Fruit fly (Drosophila melanogaster) whole organism, embryonic: ENCODE data around the gene COX7B.

Experiments used
- ATbp ChIP-seq: fragments of 200-800 bp; sonication (Bioruptor generic); optimal IDR thresholded peaks from 2 replicates; lab custom pipeline; 2017; ENCODE audit warnings: missing biosample characterization, mild to moderate bottlenecking, missing genetic modification characterization, missing genetic modification reagents
- Aef1 ChIP-seq: fragments of 200-800 bp; sonication (Bioruptor generic); IDR thresholded peaks from 3 replicates; pipeline ENCODE4 v1.3.6; 2022; ENCODE audit warnings: missing biosample characterization, missing genetic modification characterization
- Atf-2 ChIP-seq: fragments of 200-800 bp; sonication (Bioruptor generic); optimal IDR thresholded peaks from 2 replicates; lab custom pipeline; 2016; ENCODE audit warnings: missing biosample characterization, missing genetic modification characterization
- Blimp-1 ChIP-seq: fragments of 200-800 bp; sonication (Bioruptor generic); optimal IDR thresholded peaks from 3 replicates; lab custom pipeline; 2018; ENCODE audit warnings: missing biosample characterization, missing genetic modification characterization, mild to moderate bottlenecking, moderate library complexity, missing genetic modification reagents
- CG1529 ChIP-seq: fragments of 200-800 bp; sonication (Bioruptor generic); optimal IDR thresholded peaks from 3 replicates; lab custom pipeline; 2018; ENCODE audit warnings: missing biosample characterization, missing genetic modification characterization
- CG15479 ChIP-seq: fragments of 200-800 bp; sonication (Bioruptor generic); optimal IDR thresholded peaks from 3 replicates; lab custom pipeline; 2019; ENCODE audit warnings: missing biosample characterization, mild to moderate bottlenecking, missing genetic modification characterization, moderate library complexity
- CG1602 ChIP-seq: fragments of 200-800 bp; sonication (Bioruptor generic); optimal IDR thresholded peaks from 3 replicates; lab custom pipeline; 2016; ENCODE audit warnings: missing biosample characterization, missing genetic modification characterization
- CG16815 ChIP-seq: fragments of 200-800 bp; sonication (Bioruptor generic); optimal IDR thresholded peaks from 3 replicates; lab custom pipeline; 2017; ENCODE audit warnings: missing biosample characterization, mild to moderate bottlenecking, missing genetic modification characterization
- CG17568 ChIP-seq: fragments of 200-800 bp; sonication (Bioruptor generic); optimal IDR thresholded peaks from 2 replicates; lab custom pipeline; 2018; ENCODE audit warnings: missing biosample characterization, mild to moderate bottlenecking, missing genetic modification characterization, moderate library complexity
- CG18262 ChIP-seq: fragments of 200-800 bp; optimal IDR thresholded peaks from 3 replicates; lab custom pipeline; 2019; ENCODE audit warnings: missing biosample characterization, mild to moderate bottlenecking, missing genetic modification characterization, moderate library complexity
- CG18764 ChIP-seq: fragments of 200-800 bp; sonication (Bioruptor generic); optimal IDR thresholded peaks from 3 replicates; lab custom pipeline; 2016; ENCODE audit warnings: missing biosample characterization, missing genetic modification characterization
- CG30431 ChIP-seq: fragments of 200-800 bp; sonication (Bioruptor generic); optimal IDR thresholded peaks from 2 replicates; lab custom pipeline; 2017; ENCODE audit warnings: missing biosample characterization, missing genetic modification characterization
- CG31441 ChIP-seq: fragments of 200-800 bp; sonication (Bioruptor generic); IDR thresholded peaks from 2 replicates; pipeline ENCODE4 v1.3.6; 2022; ENCODE audit warnings: missing biosample characterization, missing genetic modification characterization
- CG3838 ChIP-seq: fragments of 200-800 bp; sonication (Bioruptor generic); optimal IDR thresholded peaks from 3 replicates; lab custom pipeline; 2016; ENCODE audit warnings: missing biosample characterization, missing genetic modification characterization
- CG4820 ChIP-seq: fragments of 200-800 bp; sonication (Bioruptor generic); optimal IDR thresholded peaks from 3 replicates; lab custom pipeline; 2016; ENCODE audit warnings: missing biosample characterization, missing genetic modification characterization
- CG6689 ChIP-seq: fragments of 200-800 bp; sonication (Bioruptor generic); IDR thresholded peaks from 2 replicates; pipeline ENCODE4 v1.3.6; 2022; ENCODE audit warnings: missing biosample characterization, missing genetic modification characterization
- CG7839 ChIP-seq: fragments of 200-800 bp; sonication (Bioruptor generic); optimal IDR thresholded peaks from 3 replicates; lab custom pipeline; 2018; ENCODE audit warnings: missing biosample characterization, mild to moderate bottlenecking, missing genetic modification characterization, moderate library complexity
- CG8290 ChIP-seq, 3 experiments: fragments of 200-800 bp; sonication (Bioruptor generic); optimal IDR thresholded peaks; 2 replicates each; lab custom pipeline; 2016 to 2019; ENCODE audit warnings: missing biosample characterization in 3 of 3, missing genetic modification characterization in 3 of 3, mild to moderate bottlenecking in 2 of 3, moderate library complexity in 1 of 3
- CG8924 ChIP-seq: fragments of 200-800 bp; optimal IDR thresholded peaks from 3 replicates; lab custom pipeline; 2019; ENCODE audit warnings: missing biosample characterization, mild to moderate bottlenecking, missing genetic modification characterization, moderate library complexity
- CG8944 ChIP-seq: fragments of 200-800 bp; sonication (Bioruptor generic); optimal IDR thresholded peaks from 3 replicates; lab custom pipeline; 2016; ENCODE audit warnings: missing biosample characterization, missing genetic modification characterization
- CG9797 ChIP-seq: fragments of 200-800 bp; sonication (Bioruptor generic); optimal IDR thresholded peaks from 3 replicates; lab custom pipeline; 2018; ENCODE audit warnings: missing biosample characterization, mild to moderate bottlenecking, missing genetic modification characterization
- Dip3 ChIP-seq: fragments of 200-800 bp; sonication (Bioruptor generic); optimal IDR thresholded peaks from 3 replicates; lab custom pipeline; 2016; ENCODE audit warnings: missing biosample characterization, missing genetic modification characterization
- Fer3 ChIP-seq: fragments of 200-800 bp; sonication (Bioruptor generic); optimal IDR thresholded peaks from 2 replicates; lab custom pipeline; 2018; ENCODE audit warnings: missing biosample characterization, mild to moderate bottlenecking, missing genetic modification characterization, moderate library complexity
- HmgD ChIP-seq: fragments of 200-800 bp; sonication (Bioruptor generic); optimal IDR thresholded peaks from 3 replicates; lab custom pipeline; 2016; ENCODE audit warnings: missing biosample characterization, missing genetic modification characterization
- HmgZ ChIP-seq: fragments of 200-800 bp; sonication (Bioruptor generic); optimal IDR thresholded peaks from 2 replicates; lab custom pipeline; 2018; ENCODE audit warnings: missing biosample characterization, mild to moderate bottlenecking, missing genetic modification characterization
- Lim3 ChIP-seq: fragments of 200-800 bp; sonication (Bioruptor generic); IDR thresholded peaks from 2 replicates; pipeline ENCODE4 v1.3.6; 2022; ENCODE audit warnings: missing biosample characterization, missing genetic modification characterization
- MESR4 ChIP-seq: fragments of 200-800 bp; sonication (Bioruptor generic); optimal IDR thresholded peaks from 2 replicates; lab custom pipeline; 2018; ENCODE audit warnings: missing biosample characterization, mild to moderate bottlenecking, missing genetic modification characterization, moderate library complexity
- NC2β ChIP-seq: fragments of 200-800 bp; sonication (Bioruptor generic); optimal IDR thresholded peaks from 2 replicates; lab custom pipeline; 2016; ENCODE audit warnings: missing biosample characterization, missing genetic modification characterization
- NFAT ChIP-seq: fragments of 200-800 bp; sonication (Bioruptor generic); IDR thresholded peaks from 2 replicates; pipeline ENCODE4 v1.3.6; 2022; ENCODE audit warnings: missing biosample characterization, missing genetic modification characterization
- Nf-YA ChIP-seq: fragments of 200-800 bp; sonication (Bioruptor generic); IDR thresholded peaks from 2 replicates; pipeline ENCODE4 v1.3.6; 2022; ENCODE audit warnings: missing biosample characterization, missing genetic modification characterization
- NfI ChIP-seq: fragments of 200-800 bp; sonication (Bioruptor generic); optimal IDR thresholded peaks from 3 replicates; lab custom pipeline; 2018; ENCODE audit warnings: missing biosample characterization, mild to moderate bottlenecking, missing genetic modification characterization, moderate library complexity
- Scr ChIP-seq: fragments of 200-800 bp; sonication (Bioruptor generic); IDR thresholded peaks from 2 replicates; pipeline ENCODE4 v1.3.6; 2022; ENCODE audit warnings: missing biosample characterization, missing genetic modification characterization; ENCODE audit not compliant: partially characterized antibody
- Taf1 ChIP-seq: fragments of 200-800 bp; sonication (Bioruptor generic); IDR thresholded peaks from 2 replicates; pipeline ENCODE4 v1.3.6; 2022; ENCODE audit warnings: missing biosample characterization, missing genetic modification characterization
- Trl ChIP-seq, 3 experiments: fragments of >200 bp in 2 of 3; fragments of 200-800 bp in 1 of 3; sonication (Bioruptor generic) in 1 of 3; optimal IDR thresholded peaks; 2 replicates in 1 of 3; 3 replicates in 2 of 3; lab custom pipeline; 2016 to 2017; ENCODE audit warnings: missing biosample characterization in 1 of 3, missing genetic modification characterization in 1 of 3
- ara ChIP-seq: fragments of 200-800 bp; sonication (Bioruptor generic); IDR thresholded peaks from 2 replicates; pipeline ENCODE4 v1.3.6; 2022; ENCODE audit warnings: missing biosample characterization, missing genetic modification characterization
- btn ChIP-seq: fragments of 200-800 bp; sonication (Bioruptor generic); optimal IDR thresholded peaks from 2 replicates; lab custom pipeline; 2016; ENCODE audit warnings: missing biosample characterization, missing genetic modification characterization
- cad ChIP-seq: fragments of >200 bp; optimal IDR thresholded peaks from 2 replicates; lab custom pipeline; 2017; ENCODE audit warnings: missing biosample characterization, missing genetic modification characterization
- cas ChIP-seq: fragments of 200-800 bp; sonication (Bioruptor generic); IDR thresholded peaks from 2 replicates; pipeline ENCODE4 v1.3.6; 2022; ENCODE audit warnings: missing biosample characterization, missing genetic modification characterization
- cwo ChIP-seq: fragments of 200-800 bp; sonication (Bioruptor generic); optimal IDR thresholded peaks from 3 replicates; lab custom pipeline; 2017; ENCODE audit warnings: missing biosample characterization, missing genetic modification characterization, mild to moderate bottlenecking, moderate library complexity, missing genetic modification reagents
- exex ChIP-seq: fragments of 200-800 bp; sonication (Bioruptor generic); optimal IDR thresholded peaks from 4 replicates; lab custom pipeline; 2018; ENCODE audit warnings: missing biosample characterization, mild to moderate bottlenecking, missing genetic modification characterization, moderate library complexity
- fd96Cb ChIP-seq: fragments of 200-800 bp; sonication (Bioruptor generic); optimal IDR thresholded peaks from 2 replicates; lab custom pipeline; 2018; ENCODE audit warnings: missing biosample characterization, mild to moderate bottlenecking, missing genetic modification characterization, moderate library complexity
- ftz-f1 ChIP-seq: fragments of 200-800 bp; sonication (Bioruptor generic); optimal IDR thresholded peaks from 2 replicates; lab custom pipeline; 2016; ENCODE audit warnings: missing biosample characterization, missing genetic modification characterization
- gsb-n ChIP-seq: fragments of 200-800 bp; sonication (Bioruptor generic); optimal IDR thresholded peaks from 3 replicates; lab custom pipeline; 2018; ENCODE audit warnings: missing biosample characterization, mild to moderate bottlenecking, missing genetic modification characterization
- hbn ChIP-seq: fragments of 200-800 bp; sonication (Bioruptor generic); IDR thresholded peaks from 2 replicates; pipeline ENCODE4 v1.3.6; 2022; ENCODE audit warnings: missing biosample characterization, missing genetic modification characterization; ENCODE audit not compliant: partially characterized antibody
- nerfin-1 ChIP-seq: fragments of 200-800 bp; sonication (Bioruptor generic); optimal IDR thresholded peaks from 3 replicates; lab custom pipeline; 2019; ENCODE audit warnings: missing biosample characterization, mild to moderate bottlenecking, missing genetic modification characterization, moderate library complexity
- nom ChIP-seq: fragments of 200-800 bp; sonication (Bioruptor generic); optimal IDR thresholded peaks from 2 replicates; lab custom pipeline; 2017; ENCODE audit warnings: missing biosample characterization, missing genetic modification characterization, mild to moderate bottlenecking, moderate library complexity, missing genetic modification reagents
- oc ChIP-seq: fragments of 200-800 bp; sonication (Bioruptor generic); optimal IDR thresholded peaks from 2 replicates; lab custom pipeline; 2018; ENCODE audit warnings: missing biosample characterization, mild to moderate bottlenecking, missing genetic modification characterization, moderate library complexity
- psq ChIP-seq: fragments of 200-800 bp; sonication (Bioruptor generic); optimal IDR thresholded peaks from 2 replicates; lab custom pipeline; 2017; ENCODE audit warnings: missing biosample characterization, missing genetic modification characterization
- seq ChIP-seq: fragments of 200-800 bp; sonication (Bioruptor generic); IDR thresholded peaks from 2 replicates; pipeline ENCODE4 v1.3.6; 2022; ENCODE audit warnings: missing biosample characterization, missing genetic modification characterization

The COX7B gene

dm6 chr3L:17415967-17416749 is 9.1 kb upstream of the COX7B start (continued):
- TF ChIP-seq CG6689 (GFP tag; lab: Robert Waterston, UW): peak; percentile 49
- peak; percentile 49 for TF ChIP-seq CG4820 (GFP tag; lab: Kevin White, UChicago)
- peak; percentile 42 for TF ChIP-seq CG7839 (tag; lab: Kevin White, UChicago)
- TF ChIP-seq CG1602 (GFP tag; lab: Kevin White, UChicago): peak; percentile 39
- TF ChIP-seq Aef1 (GFP tag; lab: Robert Waterston, UW): no peak
- TF ChIP-seq CG8924 (tag; lab: Kevin White, UChicago): peak; percentile 78
- TF ChIP-seq Nf-YA (GFP tag; lab: Robert Waterston, UW): no peak
- no peak for TF ChIP-seq ATbp (GFP tag; lab: Kevin White, UChicago)
- no peak for TF ChIP-seq oc (tag; lab: Kevin White, UChicago)
- no peak for TF ChIP-seq Fer3 (tag; lab: Kevin White, UChicago)
- no peak for TF ChIP-seq hbn
- no peak for TF ChIP-seq Trl (optimal IDR thresholded peaks at IDR 0.05; lab: Kevin White, UChicago)
- peak; percentile 26 for TF ChIP-seq Trl (GFP tag; optimal IDR thresholded peaks at IDR 0.05; lab: Kevin White, UChicago)
- peak; percentile 46 for TF ChIP-seq CG8290 (GFP tag; optimal IDR thresholded peaks at IDR 0.05; lab: Kevin White, UChicago)
- no peak for TF ChIP-seq CG8290 (tag; optimal IDR thresholded peaks at IDR 0.05; lab: Kevin White, UChicago)
- no peak for TF ChIP-seq Dip3 (GFP tag; lab: Kevin White, UChicago)
- no peak for TF ChIP-seq CG1529 (GFP tag; lab: Kevin White, UChicago)
- TF ChIP-seq CG9797: no peak
- TF ChIP-seq CG17568 (GFP tag; lab: Kevin White, UChicago): peak; percentile 33
- TF ChIP-seq fd96Cb (tag; lab: Kevin White, UChicago): peak; percentile 57
- no peak for TF ChIP-seq NfI (GFP tag; lab: Kevin White, UChicago)
- TF ChIP-seq exex (tag; lab: Kevin White, UChicago): no peak
- TF ChIP-seq Taf1 (GFP tag; lab: Robert Waterston, UW): no peak
- no peak for TF ChIP-seq Scr (GFP tag; lab: Robert Waterston, UW)
- no peak for TF ChIP-seq CG3838 (GFP tag; lab: Kevin White, UChicago)
- TF ChIP-seq nerfin-1 (tag; lab: Kevin White, UChicago): no peak
- TF ChIP-seq psq: no peak
- TF ChIP-seq Atf-2: peak; percentile 8
- peak; percentile 69 for TF ChIP-seq CG16815 (GFP tag; lab: Kevin White, UChicago)
- no peak for TF ChIP-seq btn (GFP tag; lab: Kevin White, UChicago)
- TF ChIP-seq CG18262 (tag; lab: Kevin White, UChicago): peak; percentile 80
- TF ChIP-seq Lim3 (GFP tag; lab: Robert Waterston, UW): no peak
- peak; percentile 76 for TF ChIP-seq NC2β (GFP tag; lab: Kevin White, UChicago)
- peak; percentile 77 for TF ChIP-seq cad (GFP tag; lab: Kevin White, UChicago)
- no peak for TF ChIP-seq CG18764 (GFP tag; lab: Kevin White, UChicago)
- TF ChIP-seq seq (GFP tag; lab: Robert Waterston, UW): no peak
- peak; percentile 59 for TF ChIP-seq CG30431 (GFP tag; lab: Kevin White, UChicago)
- no peak for TF ChIP-seq cas
- no peak for TF ChIP-seq ftz-f1 (GFP tag; lab: Kevin White, UChicago)
- TF ChIP-seq MESR4 (GFP tag; lab: Kevin White, UChicago): no peak
- TF ChIP-seq CG15479 (GFP tag; lab: Kevin White, UChicago): peak; percentile 97
- TF ChIP-seq Blimp-1 (GFP tag; lab: Kevin White, UChicago): peak; percentile 7
- TF ChIP-seq nom (GFP tag; lab: Kevin White, UChicago): peak; percentile 80
- TF ChIP-seq gsb-n (tag; lab: Kevin White, UChicago): peak; percentile 56
- TF ChIP-seq CG8944 (GFP tag; lab: Kevin White, UChicago): peak; percentile 49
- peak; percentile 61; the same call in 1 of the 2 replicates for TF ChIP-seq ara
- TF ChIP-seq cwo (GFP tag; lab: Kevin White, UChicago): no peak
- peak; percentile 55 for TF ChIP-seq CG31441 (GFP tag; lab: Robert Waterston, UW)
- TF ChIP-seq NFAT (GFP tag; lab: Robert Waterston, UW): no peak
- TF ChIP-seq HmgZ (tag; lab: Kevin White, UChicago): no peak
- TF ChIP-seq HmgD (GFP tag; lab: Kevin White, UChicago): no peak
